Worm (Caenorhabditis elegans) whole organism, L4 larva: ENCODE results near the gene F53A2.11.
A peak's percentile ranks its signal among the peaks of the same experiment; 100 is the strongest.

ENCODE experiments used
- R02D3.7 ChIP-seq: fragments of 150-350 bp; sonication (generic microtip); optimal IDR thresholded peaks from 3 replicates; lab custom pipeline; 2014; ENCODE audit warnings: missing biosample characterization, missing genetic modification characterization
- T26A8.4 ChIP-seq: fragments of 200-800 bp; sonication (Bioruptor generic); IDR thresholded peaks from 2 replicates; pipeline ENCODE4 v1.3.6; 2022; ENCODE audit warnings: missing genetic modification characterization, missing compliant biosample characterization
- Y105C5A.15 ChIP-seq: fragments of 200-800 bp; sonication (Bioruptor generic); IDR thresholded peaks from 2 replicates; pipeline ENCODE4 v1.3.6; 2022; ENCODE audit warnings: missing genetic modification characterization, missing compliant biosample characterization
- Y48G9A.11 ChIP-seq: fragments of 200-800 bp; sonication (Bioruptor generic); IDR thresholded peaks from 2 replicates; pipeline ENCODE4 v1.3.6; 2022; ENCODE audit warnings: missing genetic modification reagents, missing genetic modification characterization, missing compliant biosample characterization
- Y5F2A.4 ChIP-seq: fragments of 200-800 bp; sonication (Bioruptor generic); optimal IDR thresholded peaks from 2 replicates; lab custom pipeline; 2018; ENCODE audit warnings: mild to moderate bottlenecking, missing genetic modification characterization, missing compliant biosample characterization
- ZK337.2 ChIP-seq: fragments of 200-800 bp; sonication (Bioruptor generic); IDR thresholded peaks from 2 replicates; pipeline ENCODE4 v1.3.6; 2022; ENCODE audit warnings: missing genetic modification reagents, missing genetic modification characterization, missing compliant biosample characterization
- aha-1 ChIP-seq: fragments of 150-350 bp; peaks from one replicate; lab custom pipeline; 2014; ENCODE audit warnings: missing biosample characterization, missing genetic modification characterization
- ama-1 ChIP-seq: fragments of 150-350 bp; optimal IDR thresholded peaks from 2 replicates; lab custom pipeline; 2014; ENCODE audit warnings: inconsistent platforms, mixed read lengths
- arid-1 ChIP-seq: fragments of 200-800 bp; sonication (Bioruptor generic); conservative IDR thresholded peaks from 2 replicates; pipeline ENCODE4 v1.3.6; 2022; ENCODE audit warnings: missing genetic modification reagents, missing genetic modification characterization, missing compliant biosample characterization
- attf-4 ChIP-seq: sonication (generic microtip); optimal IDR thresholded peaks from 3 replicates; lab custom pipeline; 2017; ENCODE audit warnings: missing biosample characterization, missing genetic modification characterization
- ceh-44 ChIP-seq: fragments of 200-800 bp; sonication (Bioruptor generic); IDR thresholded peaks from 2 replicates; pipeline ENCODE4 v1.3.6; 2022; ENCODE audit warnings: missing genetic modification reagents, missing genetic modification characterization, missing compliant biosample characterization
- ctbp-1 ChIP-seq: fragments of 200-800 bp; sonication (Bioruptor generic); IDR thresholded peaks from 2 replicates; pipeline ENCODE4 v1.3.6; 2022; ENCODE audit warnings: missing genetic modification reagents, missing genetic modification characterization, missing compliant biosample characterization
- daf-19 ChIP-seq: fragments of 200-800 bp; sonication (Bioruptor generic); conservative IDR thresholded peaks from 2 replicates; pipeline ENCODE4 v1.3.6; 2022; ENCODE audit warnings: missing genetic modification characterization, missing compliant biosample characterization
- dpl-1 ChIP-seq: fragments of 150-350 bp; optimal IDR thresholded peaks from 2 replicates; lab custom pipeline; 2014; ENCODE audit warnings: missing biosample characterization, missing genetic modification reagents, missing genetic modification characterization
- fkh-10 ChIP-seq: fragments of 150-350 bp; optimal IDR thresholded peaks from 2 replicates; lab custom pipeline; 2014; ENCODE audit warnings: missing biosample characterization, missing genetic modification reagents, missing genetic modification characterization
- hlh-30 ChIP-seq: sonication (generic microtip); optimal IDR thresholded peaks from 2 replicates; lab custom pipeline; 2017; ENCODE audit warnings: antibody characterized with exemption, mild to moderate bottlenecking, missing genetic modification characterization, missing compliant biosample characterization; ENCODE audit not compliant: insufficient read depth
- hmg-1.1 ChIP-seq: fragments of 200-800 bp; sonication (Bioruptor generic); IDR thresholded peaks from 2 replicates; pipeline ENCODE4 v1.3.6; 2022; ENCODE audit warnings: missing genetic modification reagents, missing genetic modification characterization, missing compliant biosample characterization
- jun-1 ChIP-seq: fragments of 150-350 bp; optimal IDR thresholded peaks from 2 replicates; lab custom pipeline; 2014; ENCODE audit warnings: missing biosample characterization, missing genetic modification reagents, missing genetic modification characterization
- lim-7 ChIP-seq: fragments of 200-800 bp; sonication (Bioruptor generic); IDR thresholded peaks from 2 replicates; pipeline ENCODE4 v1.3.6; 2022; ENCODE audit warnings: missing genetic modification characterization, missing compliant biosample characterization
- lin-13 ChIP-seq: fragments of 150-350 bp; optimal IDR thresholded peaks from 2 replicates; lab custom pipeline; 2014; ENCODE audit warnings: missing biosample characterization, missing genetic modification reagents, missing genetic modification characterization
- lin-15B ChIP-seq: fragments of 150-350 bp; sonication (generic microtip); optimal IDR thresholded peaks from 3 replicates; lab custom pipeline; 2014; ENCODE audit warnings: missing biosample characterization, missing genetic modification characterization
- lin-29 ChIP-seq: fragments of 200-800 bp; sonication (Bioruptor generic); IDR thresholded peaks from 2 replicates; pipeline ENCODE4 v1.3.6; 2022; ENCODE audit warnings: missing genetic modification reagents, missing genetic modification characterization, missing compliant biosample characterization
- lin-39 ChIP-seq: fragments of 150-350 bp; optimal IDR thresholded peaks from 2 replicates; lab custom pipeline; 2014; ENCODE audit warnings: missing biosample characterization, missing genetic modification reagents, missing genetic modification characterization
- lir-3 ChIP-seq: sonication (generic microtip); optimal IDR thresholded peaks from 2 replicates; lab custom pipeline; 2016; ENCODE audit warnings: mild to moderate bottlenecking, missing genetic modification characterization, missing compliant biosample characterization
- madf-9 ChIP-seq: fragments of 200-800 bp; sonication (Bioruptor generic); conservative IDR thresholded peaks from 2 replicates; pipeline ENCODE4 v1.3.6; 2022; ENCODE audit warnings: missing genetic modification reagents, missing genetic modification characterization, missing compliant biosample characterization
- mdl-1 ChIP-seq, 2 experiments: fragments of 150-350 bp in 1 of 2; sonication (generic microtip) in 1 of 2; optimal IDR thresholded peaks; 2 replicates each; lab custom pipeline; 2014 to 2017; ENCODE audit warnings: missing biosample characterization in 2 of 2, missing genetic modification characterization in 2 of 2
- mep-1 ChIP-seq: fragments of 150-350 bp; sonication (generic microtip); optimal IDR thresholded peaks from 3 replicates; lab custom pipeline; 2014; ENCODE audit warnings: missing biosample characterization, missing genetic modification characterization
- mxl-2 ChIP-seq: fragments of 200-800 bp; sonication (Bioruptor generic); conservative IDR thresholded peaks from 2 replicates; pipeline ENCODE4 v1.3.6; 2022; ENCODE audit warnings: missing genetic modification reagents, missing genetic modification characterization, missing compliant biosample characterization
- mxl-3 ChIP-seq: fragments of 200-800 bp; sonication (Bioruptor generic); optimal IDR thresholded peaks from 2 replicates; lab custom pipeline; 2018; ENCODE audit warnings: mild to moderate bottlenecking, missing genetic modification characterization, missing compliant biosample characterization
- nhr-11 ChIP-seq: fragments of 150-350 bp; optimal IDR thresholded peaks from 2 replicates; lab custom pipeline; 2014; ENCODE audit warnings: missing biosample characterization, missing genetic modification characterization
- nhr-25 ChIP-seq: sonication (generic microtip); optimal IDR thresholded peaks from 2 replicates; lab custom pipeline; 2017; ENCODE audit warnings: missing genetic modification characterization, mild to moderate bottlenecking, missing compliant biosample characterization, antibody characterized with exemption, moderate library complexity, borderline replicate concordance; ENCODE audit not compliant: insufficient read depth
- nhr-28 ChIP-seq: fragments of 150-350 bp; optimal IDR thresholded peaks from 2 replicates; lab custom pipeline; 2014; ENCODE audit warnings: missing biosample characterization, missing genetic modification characterization
- nhr-41 ChIP-seq: fragments of 200-800 bp; sonication (Bioruptor generic); IDR thresholded peaks from 2 replicates; pipeline ENCODE4 v1.3.6; 2022; ENCODE audit warnings: missing genetic modification reagents, missing genetic modification characterization, missing compliant biosample characterization
- nhr-6 ChIP-seq: fragments of 150-350 bp; optimal IDR thresholded peaks from 2 replicates; lab custom pipeline; 2014; ENCODE audit warnings: missing biosample characterization, missing genetic modification characterization
- php-3 ChIP-seq: fragments of 200-800 bp; sonication (Bioruptor generic); IDR thresholded peaks from 2 replicates; pipeline ENCODE4 v1.3.6; 2022; ENCODE audit warnings: missing genetic modification reagents, missing genetic modification characterization, missing compliant biosample characterization
- pqm-1 ChIP-seq: sonication (generic microtip); optimal IDR thresholded peaks from 2 replicates; lab custom pipeline; 2017; ENCODE audit warnings: missing biosample characterization, missing genetic modification characterization
- rbr-2 ChIP-seq: sonication (generic microtip); optimal IDR thresholded peaks from 2 replicates; lab custom pipeline; 2016; ENCODE audit warnings: missing genotype, missing genetic modification characterization, missing compliant biosample characterization
- sdz-12 ChIP-seq: fragments of 200-800 bp; sonication (Bioruptor generic); optimal IDR thresholded peaks from 2 replicates; lab custom pipeline; 2018; ENCODE audit warnings: mild to moderate bottlenecking, missing genetic modification characterization, missing compliant biosample characterization
- skn-1 ChIP-seq: fragments of 150-350 bp; optimal IDR thresholded peaks from 2 replicates; lab custom pipeline; 2014; ENCODE audit warnings: missing biosample characterization, missing genetic modification characterization
- snpc-4 ChIP-seq: fragments of 150-350 bp; optimal IDR thresholded peaks from 2 replicates; lab custom pipeline; 2014; ENCODE audit warnings: missing biosample characterization, missing genetic modification characterization
- tag-97 ChIP-seq: fragments of 200-800 bp; sonication (Bioruptor generic); IDR thresholded peaks from 2 replicates; pipeline ENCODE4 v1.3.6; 2022; ENCODE audit warnings: missing genetic modification characterization, missing compliant biosample characterization
- tra-1 ChIP-seq: fragments of 200-800 bp; sonication (Bioruptor generic); IDR thresholded peaks from 2 replicates; pipeline ENCODE4 v1.3.6; 2022; ENCODE audit warnings: missing genetic modification reagents, missing genetic modification characterization, missing compliant biosample characterization
- unc-130 ChIP-seq: sonication (generic microtip); optimal IDR thresholded peaks from 2 replicates; lab custom pipeline; 2016; ENCODE audit warnings: missing genetic modification reagents, missing genetic modification characterization, missing compliant biosample characterization
- unc-39 ChIP-seq: sonication (generic microtip); optimal IDR thresholded peaks from 2 replicates; lab custom pipeline; 2017; ENCODE audit warnings: missing biosample characterization, missing genetic modification characterization
- unc-62 ChIP-seq, 3 experiments: fragments of 150-350 bp in 1 of 3; sonication (generic microtip); optimal IDR thresholded peaks in 2 of 3; peaks in 1 of 3; 1 replicate in 1 of 3; 2 replicates in 2 of 3; lab custom pipeline; 2014 to 2017; ENCODE audit warnings: missing biosample characterization in 3 of 3, missing genetic modification characterization in 3 of 3, missing genetic modification reagents in 3 of 3, missing genotype in 1 of 3
- zfp-3 ChIP-seq: fragments of 200-800 bp; sonication (Bioruptor generic); conservative IDR thresholded peaks from 2 replicates; pipeline ENCODE4 v1.3.6; 2022; ENCODE audit warnings: missing genetic modification reagents, missing genetic modification characterization, missing compliant biosample characterization
- zip-2 ChIP-seq: fragments of 150-350 bp; optimal IDR thresholded peaks from 2 replicates; lab custom pipeline; 2014; ENCODE audit warnings: missing biosample characterization, missing genetic modification characterization
- ztf-11 ChIP-seq: fragments of 150-350 bp; optimal IDR thresholded peaks from 2 replicates; lab custom pipeline; 2014; ENCODE audit warnings: missing biosample characterization, missing genetic modification characterization

Gene F53A2.11

DNA sequence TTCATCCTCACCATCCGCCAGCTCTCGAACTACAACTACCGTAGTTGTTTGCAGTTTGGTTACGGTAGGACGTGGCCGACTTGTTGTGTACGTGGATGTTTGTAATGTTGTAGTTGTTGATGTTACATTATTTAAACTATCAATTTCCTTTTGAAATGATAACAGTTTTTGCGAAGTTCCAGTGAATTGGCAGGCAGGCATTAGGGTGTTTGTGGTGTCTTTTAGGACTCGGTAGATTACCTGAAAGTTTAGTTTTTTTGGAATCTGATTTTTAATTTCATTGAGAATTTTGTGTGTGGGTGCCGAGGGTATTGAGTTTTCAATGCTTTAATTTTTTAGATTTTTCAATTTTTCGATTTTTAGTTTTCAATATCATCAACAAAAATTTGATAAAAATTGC lies at the start of gene F53A2.11:
F53A2.11 (minus strand) TSS at position 101 of the 400 bp plus-strand sequence.
- TF ChIP-seq fkh-10 (GFP tag; lab: Kevin White, UChicago) (no peak), dpl-1 (GFP tag; lab: Kevin White, UChicago) (no peak), tag-97 (no peak), mxl-2 (GFP tag; lab: Robert Waterston, UW) (no peak), php-3 (no peak), ztf-11 (no peak), Y5F2A.4 (no peak), pqm-1 (tag; lab: Kevin White, UChicago) (no peak), ceh-44 (GFP tag; lab: Robert Waterston, UW) (no peak), lir-3 (no peak), lim-7 (GFP tag; lab: Robert Waterston, UW) (no peak), nhr-41 (GFP tag; lab: Robert Waterston, UW) (no peak), lin-29 (GFP tag; lab: Robert Waterston, UW) (no peak), arid-1 (GFP tag; lab: Robert Waterston, UW) (no peak), unc-130 (GFP tag; lab: Kevin White, UChicago) (no peak), mep-1 (tag; lab: Kevin White, UChicago) (no peak), skn-1 (tag; lab: Kevin White, UChicago) (no peak)

DNA sequence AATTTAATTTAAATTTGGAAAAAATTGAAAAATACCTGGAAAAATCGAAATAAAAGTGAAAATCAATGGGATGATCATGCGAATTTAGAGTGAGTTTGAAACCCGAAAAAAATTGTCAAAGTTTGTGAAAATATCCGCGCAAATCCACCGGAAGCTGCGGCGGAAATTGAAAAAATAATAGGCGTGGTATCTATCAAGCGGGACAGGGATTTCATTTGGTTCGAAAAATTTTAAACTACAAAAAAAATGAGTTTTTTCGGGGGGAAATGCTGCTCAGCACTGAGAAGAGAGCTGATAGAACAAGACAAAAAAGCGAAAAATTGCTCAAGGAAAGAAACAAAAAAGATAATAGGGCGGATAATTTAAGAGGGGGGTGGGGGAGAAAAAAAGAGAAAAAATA lies 48.5 kb upstream of the F53A2.11 start, which contains the start of gene T03F6.9:
T03F6.9 (minus strand) TSS at position 101 of the 400 bp plus-strand sequence.
- TF ChIP-seq T26A8.4 (GFP tag; lab: Robert Waterston, UW) (no peak), lin-39 (no peak), snpc-4 (tag; lab: Kevin White, UChicago) (no peak), attf-4 (tag; lab: Kevin White, UChicago) (no peak), mxl-3 (GFP tag; lab: Kevin White, UChicago) (no peak), madf-9 (GFP tag; lab: Robert Waterston, UW) (no peak), rbr-2 (tag; lab: Kevin White, UChicago) (no peak)

ce11 chrIII:13359847-13360246 lies 37.4 kb upstream of the F53A2.11 start:
- TF ChIP-seq mdl-1 (tag; optimal IDR thresholded peaks at IDR 0.05; lab: Kevin White, UChicago) (peak; percentile 65 to 90), T26A8.4 (GFP tag; lab: Robert Waterston, UW) (no peak), daf-19 (no peak), Y105C5A.15 (no peak), tra-1 (GFP tag; lab: Robert Waterston, UW) (no peak), Y48G9A.11 (GFP tag; lab: Robert Waterston, UW) (no peak), snpc-4 (tag; lab: Kevin White, UChicago) (no peak), mxl-3 (GFP tag; lab: Kevin White, UChicago) (peak; percentile 96), hmg-1.1 (GFP tag; lab: Robert Waterston, UW) (no peak; the same call in 1 of the 2 replicates), hlh-30 (tag; lab: Kevin White, UChicago) (peak; percentile 92), lir-3 (no peak), nhr-25 (no peak), nhr-28 (tag; lab: Kevin White, UChicago) (peak; percentile 97), ama-1 (lab: Kevin White, UChicago) (no peak), unc-62 (GFP tag; optimal IDR thresholded peaks at IDR 0.05 in 1 of 2; lab: Kevin White, UChicago) (peak in 1 of 2 experiments; percentile 63), unc-62 (tag; optimal IDR thresholded peaks at IDR 0.05; lab: Kevin White, UChicago) (no peak), unc-39 (no peak), zip-2 (tag; lab: Kevin White, UChicago) (no peak), dpl-1 (GFP tag; lab: Kevin White, UChicago) (peak; percentile 32), lin-15B (tag; lab: Kevin White, UChicago) (no peak), lin-13 (GFP tag; lab: Kevin White, UChicago) (no peak), jun-1 (tag; lab: Kevin White, UChicago) (no peak), ZK337.2 (GFP tag; lab: Robert Waterston, UW) (no peak), zfp-3 (GFP tag; lab: Robert Waterston, UW) (no peak), Y5F2A.4 (no peak), arid-1 (GFP tag; lab: Robert Waterston, UW) (no peak), R02D3.7 (tag; lab: Kevin White, UChicago) (no peak), ctbp-1 (GFP tag; lab: Robert Waterston, UW) (no peak), nhr-6 (tag; lab: Kevin White, UChicago) (peak; percentile 89), nhr-11 (tag; lab: Kevin White, UChicago) (peak; percentile 74), mxl-2 (GFP tag; lab: Robert Waterston, UW) (no peak), sdz-12 (GFP tag; lab: Kevin White, UChicago) (no peak), aha-1 (tag; lab: Kevin White, UChicago) (peak; percentile 50)
